Fruit fly (Drosophila melanogaster) S2 (cell line): ENCODE results near the gene Chd3.

ENCODE experiments used
- CG8478 ChIP-seq: fragments of >200 bp; optimal IDR thresholded peaks from 2 replicates; lab custom pipeline; 2018
- CTCF ChIP-seq, 2 experiments: fragments of >200 bp; optimal IDR thresholded peaks; 2 replicates each; lab custom pipeline; 2018

DNA sequence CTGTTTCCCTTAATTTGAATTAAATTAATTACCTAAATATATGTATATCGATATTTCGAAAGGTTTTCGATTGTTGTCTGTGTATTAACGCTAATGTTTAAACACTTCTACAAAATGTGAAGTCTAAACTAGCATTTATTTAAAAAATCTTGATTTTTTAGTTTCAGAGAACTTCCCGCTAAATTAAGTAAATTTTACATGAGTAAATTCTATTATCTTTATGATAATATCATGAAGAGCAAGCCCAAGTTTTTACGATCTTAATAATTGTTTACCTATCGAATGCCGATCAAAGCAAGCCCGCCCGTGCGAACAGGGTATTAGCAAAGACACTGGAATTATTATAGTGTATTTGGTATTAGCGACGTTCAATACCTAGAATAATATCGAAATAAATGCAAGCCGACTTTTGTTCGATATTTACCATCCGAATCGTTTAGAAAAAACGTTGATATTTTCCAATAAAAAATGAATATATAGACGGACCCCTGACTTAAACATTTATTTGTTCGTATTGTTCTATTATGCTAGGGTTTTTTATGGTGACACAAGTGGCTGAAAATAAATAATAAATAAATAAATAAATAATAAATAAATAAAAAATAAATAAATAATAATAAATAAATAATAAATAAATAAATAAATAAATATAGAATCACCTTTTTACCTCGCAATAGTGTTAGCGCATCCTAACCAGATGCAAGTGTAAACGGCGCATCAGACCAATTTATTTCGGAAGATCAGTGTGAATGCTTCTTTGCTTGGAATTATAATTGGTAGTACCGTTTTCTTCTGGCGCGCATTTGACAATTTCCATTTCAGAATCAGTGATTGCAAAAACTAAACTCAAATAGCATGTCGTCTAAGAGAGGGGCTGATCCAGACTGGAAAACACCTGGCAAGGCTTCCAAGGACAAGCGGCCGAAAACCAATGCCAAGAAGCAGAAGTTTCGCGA is at the start of gene Chd3, which contains the start of gene CG33062:
- no peak for TF ChIP-seq CG8478 (lab: Kevin White, UChicago)
- no peak for TF ChIP-seq CTCF (optimal IDR thresholded peaks at IDR 0.05; lab: Kevin White, UChicago)
